Worm (Caenorhabditis elegans) whole organism, young adult: ENCODE measurements around the gene clc-29.
A peak's percentile ranks its signal among the peaks of the same experiment; 100 is the strongest.

ENCODE experiments used
- B0019.2 ChIP-seq: fragments of 200-800 bp; sonication (Bioruptor generic); conservative IDR thresholded peaks from 2 replicates; pipeline ENCODE4 v1.3.6; 2022; ENCODE audit warnings: missing genetic modification reagents, missing genetic modification characterization, missing compliant biosample characterization
- B0261.1 ChIP-seq: sonication (generic microtip); optimal IDR thresholded peaks from 2 replicates; lab custom pipeline; 2016; ENCODE audit warnings: mild to moderate bottlenecking, missing genetic modification characterization, moderate library complexity, missing compliant biosample characterization
- B0336.3 ChIP-seq: fragments of 200-800 bp; sonication (Bioruptor generic); IDR thresholded peaks from 2 replicates; pipeline ENCODE4 v1.3.6; 2022; ENCODE audit warnings: missing genetic modification characterization, missing compliant biosample characterization
- C06A6.2 ChIP-seq: fragments of 200-800 bp; sonication (Bioruptor generic); conservative IDR thresholded peaks from 2 replicates; pipeline ENCODE4 v1.3.6; 2022; ENCODE audit warnings: missing genetic modification characterization, missing compliant biosample characterization
- F33H1.4 ChIP-seq: fragments of 200-800 bp; sonication (Bioruptor generic); IDR thresholded peaks from 2 replicates; pipeline ENCODE4 v1.3.6; 2022; ENCODE audit warnings: missing genetic modification reagents, missing genetic modification characterization, missing compliant biosample characterization
- F37B4.10 ChIP-seq: fragments of 200-800 bp; sonication (Bioruptor generic); IDR thresholded peaks from 2 replicates; pipeline ENCODE4 v1.3.6; 2022; ENCODE audit warnings: missing genetic modification characterization, missing compliant biosample characterization
- F52B5.7 ChIP-seq: sonication (generic microtip); optimal IDR thresholded peaks from 2 replicates; lab custom pipeline; 2016; ENCODE audit warnings: mild to moderate bottlenecking, missing genetic modification characterization, missing compliant biosample characterization
- Y67H2A.10 ChIP-seq: fragments of 200-800 bp; sonication (Bioruptor generic); conservative IDR thresholded peaks from 2 replicates; pipeline ENCODE4 v1.3.6; 2022; ENCODE audit warnings: missing genetic modification reagents, missing genetic modification characterization, missing compliant biosample characterization
- akir-1 ChIP-seq: fragments of 200-800 bp; sonication (Bioruptor generic); optimal IDR thresholded peaks from 2 replicates; lab custom pipeline; 2018; ENCODE audit warnings: mild to moderate bottlenecking, missing genetic modification characterization, moderate library complexity, missing compliant biosample characterization
- ama-1 ChIP-seq, 3 experiments: fragments of 150-350 bp in 1 of 3; sonication (generic microtip) in 2 of 3; optimal IDR thresholded peaks; 2 replicates each; lab custom pipeline; 2014 to 2018; ENCODE audit warnings: missing biosample characterization in 2 of 3, missing genetic modification characterization in 2 of 3, missing genetic modification reagents in 2 of 3
- ccch-3 ChIP-seq: fragments of 200-800 bp; sonication (Bioruptor generic); optimal IDR thresholded peaks from 2 replicates; lab custom pipeline; 2018; ENCODE audit warnings: mild to moderate bottlenecking, missing genetic modification characterization, missing compliant biosample characterization
- cebp-1 ChIP-seq, 2 experiments: fragments of 200-800 bp in 1 of 2; sonication (Bioruptor generic) in 1 of 2; sonication (generic microtip) in 1 of 2; IDR thresholded peaks in 1 of 2; optimal IDR thresholded peaks in 1 of 2; 2 replicates each; pipeline versions ENCODE4 v1.3.6 to Lab custom; 2017 to 2022; ENCODE audit warnings: missing compliant biosample characterization in 2 of 2, missing genetic modification characterization in 2 of 2, mild to moderate bottlenecking in 1 of 2, missing genetic modification reagents in 1 of 2, moderate library complexity in 1 of 2
- cebp-2 ChIP-seq: fragments of 200-800 bp; sonication (Bioruptor generic); IDR thresholded peaks from 2 replicates; pipeline ENCODE4 v1.3.6; 2022; ENCODE audit warnings: missing genetic modification characterization, missing compliant biosample characterization
- ceh-100 ChIP-seq: fragments of 200-800 bp; sonication (Bioruptor generic); IDR thresholded peaks from 2 replicates; pipeline ENCODE4 v1.3.6; 2022; ENCODE audit warnings: missing genetic modification reagents, missing genetic modification characterization, missing compliant biosample characterization
- ceh-27 ChIP-seq: fragments of 200-800 bp; sonication (Bioruptor generic); optimal IDR thresholded peaks from 2 replicates; lab custom pipeline; 2018; ENCODE audit warnings: mild to moderate bottlenecking, missing genetic modification characterization, moderate library complexity, missing compliant biosample characterization
- ceh-79 ChIP-seq: sonication (generic microtip); optimal IDR thresholded peaks from 2 replicates; lab custom pipeline; 2017; ENCODE audit warnings: mild to moderate bottlenecking, missing genetic modification characterization, missing compliant biosample characterization
- chd-7 ChIP-seq: sonication (generic microtip); optimal IDR thresholded peaks from 2 replicates; lab custom pipeline; 2016; ENCODE audit warnings: mild to moderate bottlenecking, missing genetic modification characterization, moderate library complexity, missing compliant biosample characterization
- die-1 ChIP-seq: sonication (generic microtip); optimal IDR thresholded peaks from 2 replicates; lab custom pipeline; 2016; ENCODE audit warnings: missing genotype, mild to moderate bottlenecking, missing genetic modification characterization, missing compliant biosample characterization
- dox-1 ChIP-seq: fragments of 200-800 bp; sonication (Bioruptor generic); IDR thresholded peaks from 2 replicates; pipeline ENCODE4 v1.3.6; 2022; ENCODE audit warnings: missing genetic modification reagents, missing genetic modification characterization, missing compliant biosample characterization
- dpff-1 ChIP-seq: sonication (generic microtip); optimal IDR thresholded peaks from 2 replicates; lab custom pipeline; 2017; ENCODE audit warnings: mild to moderate bottlenecking, missing genetic modification characterization, missing compliant biosample characterization
- dpl-1 ChIP-seq: fragments of 150-350 bp; optimal IDR thresholded peaks from 2 replicates; lab custom pipeline; 2014; ENCODE audit warnings: missing biosample characterization, missing genetic modification reagents, missing genetic modification characterization
- ekl-4 ChIP-seq: fragments of 200-800 bp; sonication (Bioruptor generic); IDR thresholded peaks from 2 replicates; pipeline ENCODE4 v1.3.6; 2022; ENCODE audit warnings: missing genetic modification reagents, missing genetic modification characterization, missing compliant biosample characterization
- ets-4 ChIP-seq: fragments of 200-800 bp; sonication (Bioruptor generic); optimal IDR thresholded peaks from 2 replicates; lab custom pipeline; 2018; ENCODE audit warnings: mild to moderate bottlenecking, missing genetic modification characterization, missing compliant biosample characterization
- fkh-3 ChIP-seq: sonication (generic microtip); optimal IDR thresholded peaks from 2 replicates; lab custom pipeline; 2016; ENCODE audit warnings: mild to moderate bottlenecking, missing genetic modification characterization, missing compliant biosample characterization
- hlh-12 ChIP-seq: sonication (generic microtip); optimal IDR thresholded peaks from 2 replicates; lab custom pipeline; 2016; ENCODE audit warnings: missing genetic modification characterization, missing compliant biosample characterization
- hsf-1 ChIP-seq: fragments of 200-800 bp; sonication (Bioruptor generic); IDR thresholded peaks from 2 replicates; pipeline ENCODE4 v1.3.6; 2022; ENCODE audit warnings: missing genetic modification reagents, missing genetic modification characterization, missing compliant biosample characterization
- lag-1 ChIP-seq: fragments of 200-800 bp; sonication (Bioruptor generic); IDR thresholded peaks from 2 replicates; pipeline ENCODE4 v1.3.6; 2022; ENCODE audit warnings: missing genetic modification reagents, missing genetic modification characterization, missing compliant biosample characterization
- lin-26 ChIP-seq: fragments of 200-800 bp; sonication (Bioruptor generic); IDR thresholded peaks from 2 replicates; pipeline ENCODE4 v1.3.6; 2022; ENCODE audit warnings: missing genetic modification reagents, missing genetic modification characterization, missing compliant biosample characterization
- lin-35 ChIP-seq, 3 experiments: fragments of 150-350 bp in 2 of 3; sonication (generic microtip) in 1 of 3; optimal IDR thresholded peaks; 2 replicates each; lab custom pipeline; 2014 to 2018; ENCODE audit warnings: missing biosample characterization in 3 of 3, missing genetic modification characterization in 3 of 3, missing genetic modification reagents in 3 of 3
- madf-10 ChIP-seq: sonication (generic microtip); optimal IDR thresholded peaks from 2 replicates; lab custom pipeline; 2016; ENCODE audit warnings: mild to moderate bottlenecking, missing genetic modification characterization, missing compliant biosample characterization
- madf-3 ChIP-seq: fragments of 200-800 bp; sonication (Bioruptor generic); IDR thresholded peaks from 2 replicates; pipeline ENCODE4 v1.3.6; 2022; ENCODE audit warnings: missing genetic modification reagents, missing genetic modification characterization, missing compliant biosample characterization
- madf-8 ChIP-seq: fragments of 200-800 bp; sonication (Bioruptor generic); conservative IDR thresholded peaks from 2 replicates; pipeline ENCODE4 v1.3.6; 2022; ENCODE audit warnings: missing genetic modification reagents, missing genetic modification characterization, missing compliant biosample characterization
- mes-4 ChIP-seq: sonication (generic microtip); optimal IDR thresholded peaks from 2 replicates; lab custom pipeline; 2016; ENCODE audit warnings: missing genotype, missing genetic modification characterization, missing compliant biosample characterization
- mxl-1 ChIP-seq: sonication (generic microtip); optimal IDR thresholded peaks from 2 replicates; lab custom pipeline; 2016; ENCODE audit warnings: missing genetic modification characterization, missing compliant biosample characterization
- nfya-1 ChIP-seq: sonication (generic microtip); optimal IDR thresholded peaks from 2 replicates; lab custom pipeline; 2017; ENCODE audit warnings: antibody characterized with exemption, missing compliant biosample characterization, missing genetic modification characterization, borderline replicate concordance; ENCODE audit not compliant: insufficient read depth
- pbrm-1 ChIP-seq: fragments of 200-800 bp; sonication (Bioruptor generic); IDR thresholded peaks from 2 replicates; pipeline ENCODE4 v1.3.6; 2022; ENCODE audit warnings: missing genetic modification reagents, missing genetic modification characterization, missing compliant biosample characterization
- pha-4 ChIP-seq: fragments of 150-350 bp; sonication (generic microtip); optimal IDR thresholded peaks from 2 replicates; lab custom pipeline; 2014; ENCODE audit warnings: missing biosample characterization, missing genetic modification reagents, missing genetic modification characterization
- rcor-1 ChIP-seq: fragments of 200-800 bp; sonication (Bioruptor generic); IDR thresholded peaks from 2 replicates; pipeline ENCODE4 v1.3.6; 2022; ENCODE audit warnings: missing genetic modification reagents, missing genetic modification characterization, missing compliant biosample characterization
- rec-8 ChIP-seq, 2 experiments: sonication (generic microtip); optimal IDR thresholded peaks; 2 replicates each; lab custom pipeline; 2016; ENCODE audit warnings: mild to moderate bottlenecking in 2 of 2, missing genetic modification characterization in 2 of 2, missing genetic modification reagents in 2 of 2, missing genotype in 2 of 2, missing biosample characterization in 1 of 2, missing compliant biosample characterization in 1 of 2, moderate library complexity in 1 of 2
- rpc-1 ChIP-seq, 2 experiments: fragments of 150-350 bp in 1 of 2; sonication (generic microtip) in 1 of 2; optimal IDR thresholded peaks; 2 replicates each; lab custom pipeline; 2014 to 2018; ENCODE audit warnings: missing biosample characterization in 1 of 2, missing genetic modification characterization in 1 of 2, missing genetic modification reagents in 1 of 2, missing genotype in 1 of 2
- snpc-3.4 ChIP-seq: sonication (generic microtip); optimal IDR thresholded peaks from 2 replicates; lab custom pipeline; 2017; ENCODE audit warnings: missing genetic modification characterization, mild to moderate bottlenecking, missing compliant biosample characterization, antibody characterized with exemption, moderate library complexity, missing genotype, missing genetic modification reagents
- sptf-2 ChIP-seq: fragments of 200-800 bp; sonication (Bioruptor generic); optimal IDR thresholded peaks from 2 replicates; lab custom pipeline; 2018; ENCODE audit warnings: mild to moderate bottlenecking, missing genetic modification characterization, missing compliant biosample characterization
- tbx-9 ChIP-seq: sonication (generic microtip); optimal IDR thresholded peaks from 2 replicates; lab custom pipeline; 2016; ENCODE audit warnings: borderline replicate concordance, missing genetic modification characterization, inconsistent platforms, missing compliant biosample characterization
- tlf-1 ChIP-seq: fragments of 200-800 bp; sonication (Bioruptor generic); optimal IDR thresholded peaks from 2 replicates; lab custom pipeline; 2018; ENCODE audit warnings: mild to moderate bottlenecking, missing genetic modification characterization, missing compliant biosample characterization
- unc-62 ChIP-seq: fragments of 150-350 bp; optimal IDR thresholded peaks from 2 replicates; lab custom pipeline; 2014; ENCODE audit warnings: missing biosample characterization, missing genetic modification reagents, missing genetic modification characterization
- xnd-1 ChIP-seq: sonication (generic microtip); optimal IDR thresholded peaks from 2 replicates; lab custom pipeline; 2016; ENCODE audit warnings: missing genotype, missing genetic modification reagents, missing genetic modification characterization, missing compliant biosample characterization
- ztf-25 ChIP-seq: fragments of 200-800 bp; sonication (Bioruptor generic); IDR thresholded peaks from 2 replicates; pipeline ENCODE4 v1.3.6; 2022; ENCODE audit warnings: missing genetic modification reagents, missing genetic modification characterization, missing compliant biosample characterization
- ztf-3 ChIP-seq: fragments of 200-800 bp; sonication (Bioruptor generic); optimal IDR thresholded peaks from 2 replicates; lab custom pipeline; 2018; ENCODE audit warnings: mild to moderate bottlenecking, missing genetic modification characterization, missing compliant biosample characterization

clc-29 gene

ce11 chrIII:8307356-8307755 lies 40.4 kb downstream of the clc-29 start, which contains the start of the genes F10E9.7 and F10E9.5 (continued):
- TF ChIP-seq lag-1 (no peak), madf-8 (peak; percentile 52), ceh-100 (GFP tag; lab: Robert Waterston, UW) (peak; percentile 69), ekl-4 (GFP tag; lab: Robert Waterston, UW) (no peak; the same call in 1 of the 2 replicates), B0336.3 (no peak), C06A6.2 (GFP tag; lab: Robert Waterston, UW) (no peak), pha-4 (tag; lab: Kevin White, UChicago) (no peak), rec-8 (tag; optimal IDR thresholded peaks at IDR 0.05; lab: Kevin White, UChicago) (peak; percentile 14 to 92), hlh-12 (tag; lab: Kevin White, UChicago) (no peak), sptf-2 (no peak), Y67H2A.10 (peak; percentile 61; the same call in 1 of the 2 replicates), xnd-1 (tag; lab: Kevin White, UChicago) (no peak), pbrm-1 (no peak), nfya-1 (tag; lab: Kevin White, UChicago) (no peak), ama-1 (optimal IDR thresholded peaks at IDR 0.05; lab: Kevin White, UChicago) (no peak), ama-1 (GFP tag; optimal IDR thresholded peaks at IDR 0.05; lab: Kevin White, UChicago) (no peak), dpl-1 (GFP tag; lab: Kevin White, UChicago) (peak; percentile 65), F37B4.10 (GFP tag; lab: Robert Waterston, UW) (no peak), hsf-1 (GFP tag; lab: Robert Waterston, UW) (0 out of 2 replicates have a peak, but pooled peaks have one; percentile 48), fkh-3 (tag; lab: Kevin White, UChicago) (no peak), madf-10 (tag; lab: Kevin White, UChicago) (peak; percentile 83), tlf-1 (peak; percentile 46), unc-62 (no peak), cebp-2 (GFP tag; lab: Robert Waterston, UW) (no peak), B0019.2 (GFP tag; lab: Robert Waterston, UW) (peak; percentile 73), mes-4 (tag; lab: Kevin White, UChicago) (no peak), dox-1 (peak; percentile 87), lin-35 (GFP tag; optimal IDR thresholded peaks at IDR 0.05; lab: Kevin White, UChicago) (peak in 1 of 3 experiments; percentile 83), ets-4 (GFP tag; lab: Kevin White, UChicago) (no peak), B0261.1 (tag; lab: Kevin White, UChicago) (peak; percentile 19), F52B5.7 (tag; lab: Kevin White, UChicago) (no peak), lin-26 (no peak), madf-3 (GFP tag; lab: Robert Waterston, UW) (peak; percentile 78; the same call in 1 of the 2 replicates), snpc-3.4 (peak; percentile 66), ccch-3 (GFP tag; lab: Kevin White, UChicago) (peak; percentile 82), rpc-1 (optimal IDR thresholded peaks at IDR 0.05; lab: Kevin White, UChicago) (no peak), rpc-1 (tag; optimal IDR thresholded peaks at IDR 0.05; lab: Kevin White, UChicago) (no peak), ceh-27 (peak; percentile 92), ceh-79 (tag; lab: Kevin White, UChicago) (no peak), mxl-1 (no peak), cebp-1 (GFP tag; IDR thresholded peaks at IDR 0.05; lab: Robert Waterston, UW) (no peak), cebp-1 (tag; optimal IDR thresholded peaks at IDR 0.05; lab: Kevin White, UChicago) (peak; percentile 68), akir-1 (GFP tag; lab: Kevin White, UChicago) (no peak), rcor-1 (GFP tag; lab: Robert Waterston, UW) (peak; percentile 72), ztf-3 (no peak), ztf-25 (GFP tag; lab: Robert Waterston, UW) (peak; percentile 88), F33H1.4 (GFP tag; lab: Robert Waterston, UW) (peak; percentile 68), tbx-9 (tag; lab: Kevin White, UChicago) (no peak), dpff-1 (tag; lab: Kevin White, UChicago) (no peak), die-1 (tag; lab: Kevin White, UChicago) (no peak), chd-7 (no peak)
